Worm (Caenorhabditis elegans) whole organism, late embryonic: ENCODE data around the gene snt-7.

Source experiments
- C08G9.2 ChIP-seq: sonication (generic microtip); optimal IDR thresholded peaks from 2 replicates; lab custom pipeline; 2016; ENCODE audit warnings: mild to moderate bottlenecking, missing genetic modification characterization, moderate library complexity, missing compliant biosample characterization
- F13H6.1 ChIP-seq: sonication (generic microtip); optimal IDR thresholded peaks from 2 replicates; lab custom pipeline; 2016; ENCODE audit warnings: missing genetic modification characterization, missing compliant biosample characterization
- K02D7.2 ChIP-seq: sonication (generic microtip); optimal IDR thresholded peaks from 2 replicates; lab custom pipeline; 2017; ENCODE audit warnings: mild to moderate bottlenecking, missing genetic modification characterization, missing compliant biosample characterization
- ama-1 ChIP-seq: fragments of 150-350 bp; optimal IDR thresholded peaks from 2 replicates; lab custom pipeline; 2014
- ceh-14 ChIP-seq: sonication (generic microtip); optimal IDR thresholded peaks from 2 replicates; lab custom pipeline; 2016; ENCODE audit warnings: missing genotype, missing genetic modification characterization, missing compliant biosample characterization
- ceh-18 ChIP-seq: sonication (generic microtip); optimal IDR thresholded peaks from 2 replicates; lab custom pipeline; 2016; ENCODE audit warnings: missing genetic modification characterization, missing compliant biosample characterization
- ceh-31 ChIP-seq: sonication (generic microtip); optimal IDR thresholded peaks from 2 replicates; lab custom pipeline; 2016; ENCODE audit warnings: missing genetic modification characterization, missing compliant biosample characterization
- ceh-34 ChIP-seq: sonication (generic microtip); optimal IDR thresholded peaks from 2 replicates; lab custom pipeline; 2016; ENCODE audit warnings: mild to moderate bottlenecking, missing genetic modification characterization, missing compliant biosample characterization
- ceh-45 ChIP-seq: fragments of 200-800 bp; sonication (Bioruptor generic); IDR thresholded peaks from 2 replicates; pipeline ENCODE4 v1.3.6; 2022; ENCODE audit warnings: missing genetic modification reagents, missing genetic modification characterization, missing compliant biosample characterization
- ceh-48 ChIP-seq: sonication (generic microtip); optimal IDR thresholded peaks from 2 replicates; lab custom pipeline; 2016; ENCODE audit warnings: missing genetic modification characterization, inconsistent platforms, missing compliant biosample characterization
- ceh-6 ChIP-seq: fragments of 200-800 bp; sonication (Bioruptor generic); optimal IDR thresholded peaks from 2 replicates; lab custom pipeline; 2018; ENCODE audit warnings: mild to moderate bottlenecking, missing genetic modification characterization, missing compliant biosample characterization
- dmd-4 ChIP-seq: sonication (generic microtip); optimal IDR thresholded peaks from 2 replicates; lab custom pipeline; 2016; ENCODE audit warnings: borderline replicate concordance, missing genetic modification characterization, missing compliant biosample characterization
- elt-2 ChIP-seq: sonication (generic microtip); optimal IDR thresholded peaks from 2 replicates; lab custom pipeline; 2016; ENCODE audit warnings: missing genetic modification reagents, missing genetic modification characterization, missing compliant biosample characterization
- elt-4 ChIP-seq: sonication (generic microtip); optimal IDR thresholded peaks from 2 replicates; lab custom pipeline; 2016; ENCODE audit warnings: missing genetic modification characterization, missing compliant biosample characterization
- ets-4 ChIP-seq: sonication (generic microtip); optimal IDR thresholded peaks from 2 replicates; lab custom pipeline; 2016; ENCODE audit warnings: missing genetic modification characterization, missing compliant biosample characterization
- eyg-1 ChIP-seq: sonication (generic microtip); optimal IDR thresholded peaks from 2 replicates; lab custom pipeline; 2016; ENCODE audit warnings: missing genotype, missing genetic modification characterization, missing compliant biosample characterization
- fkh-10 ChIP-seq: fragments of 150-350 bp; optimal IDR thresholded peaks from 2 replicates; lab custom pipeline; 2014; ENCODE audit warnings: missing biosample characterization, missing genetic modification reagents, missing genetic modification characterization
- fkh-6 ChIP-seq: sonication (generic microtip); optimal IDR thresholded peaks from 2 replicates; lab custom pipeline; 2016; ENCODE audit warnings: missing genetic modification characterization, missing compliant biosample characterization
- gmeb-2 ChIP-seq: sonication (generic microtip); optimal IDR thresholded peaks from 2 replicates; lab custom pipeline; 2016; ENCODE audit warnings: missing genetic modification characterization, inconsistent platforms, missing compliant biosample characterization
- hlh-30 ChIP-seq: sonication (generic microtip); optimal IDR thresholded peaks from 2 replicates; lab custom pipeline; 2017; ENCODE audit warnings: antibody characterized with exemption, missing genetic modification characterization, missing compliant biosample characterization; ENCODE audit not compliant: insufficient read depth
- hlh-6 ChIP-seq: sonication (generic microtip); optimal IDR thresholded peaks from 2 replicates; lab custom pipeline; 2016; ENCODE audit warnings: missing genotype, missing genetic modification characterization, missing compliant biosample characterization
- hlh-8 ChIP-seq: sonication (generic microtip); optimal IDR thresholded peaks from 2 replicates; lab custom pipeline; 2016; ENCODE audit warnings: missing genotype, missing genetic modification characterization, missing compliant biosample characterization
- lim-6 ChIP-seq: sonication (generic microtip); optimal IDR thresholded peaks from 2 replicates; lab custom pipeline; 2016; ENCODE audit warnings: missing genetic modification characterization, missing compliant biosample characterization
- mec-3 ChIP-seq: sonication (generic microtip); optimal IDR thresholded peaks from 2 replicates; lab custom pipeline; 2016; ENCODE audit warnings: borderline replicate concordance, missing genetic modification characterization, missing compliant biosample characterization
- nfya-1 ChIP-seq: sonication (generic microtip); optimal IDR thresholded peaks from 2 replicates; lab custom pipeline; 2017; ENCODE audit warnings: missing genetic modification characterization, mild to moderate bottlenecking, missing compliant biosample characterization, antibody characterized with exemption, moderate library complexity
- nhr-11 ChIP-seq: fragments of 150-350 bp; optimal IDR thresholded peaks from 2 replicates; lab custom pipeline; 2014; ENCODE audit warnings: missing biosample characterization, missing genetic modification characterization
- pag-3 ChIP-seq: sonication (generic microtip); optimal IDR thresholded peaks from 2 replicates; lab custom pipeline; 2016; ENCODE audit warnings: missing compliant biosample characterization, missing genetic modification characterization, borderline replicate concordance
- pat-9 ChIP-seq: fragments of 200-800 bp; sonication (Bioruptor generic); optimal IDR thresholded peaks from 2 replicates; lab custom pipeline; 2018; ENCODE audit warnings: mild to moderate bottlenecking, missing genetic modification characterization, moderate library complexity, missing compliant biosample characterization
- pha-4 ChIP-seq: fragments of 150-350 bp; optimal IDR thresholded peaks from 2 replicates; lab custom pipeline; 2018; ENCODE audit warnings: missing biosample characterization, missing genetic modification reagents, missing genetic modification characterization
- rnt-1 ChIP-seq: sonication (generic microtip); optimal IDR thresholded peaks from 2 replicates; lab custom pipeline; 2016; ENCODE audit warnings: missing genetic modification characterization, missing compliant biosample characterization
- sdc-2 ChIP-seq: sonication (generic microtip); optimal IDR thresholded peaks from 2 replicates; lab custom pipeline; 2016; ENCODE audit warnings: missing genotype, missing genetic modification characterization, missing compliant biosample characterization
- sox-2 ChIP-seq: fragments of 200-800 bp; sonication (Bioruptor generic); IDR thresholded peaks from 2 replicates; pipeline ENCODE4 v1.3.6; 2022; ENCODE audit warnings: missing genetic modification reagents, missing genetic modification characterization, missing compliant biosample characterization
- unc-42 ChIP-seq: sonication (generic microtip); optimal IDR thresholded peaks from 2 replicates; lab custom pipeline; 2016; ENCODE audit warnings: missing genotype, missing genetic modification characterization, missing compliant biosample characterization
- unc-55 ChIP-seq: sonication (generic microtip); optimal IDR thresholded peaks from 2 replicates; lab custom pipeline; 2017; ENCODE audit warnings: missing biosample characterization, missing genetic modification reagents, missing genetic modification characterization
- unc-86 ChIP-seq: sonication (generic microtip); optimal IDR thresholded peaks from 2 replicates; lab custom pipeline; 2016; ENCODE audit warnings: missing genetic modification characterization, missing compliant biosample characterization

snt-7 gene

ce11 chrX:15236036-15236435 is 37.1 kb upstream of the snt-7 start:
- TF ChIP-seq ceh-14 (tag; lab: Kevin White, UChicago) (no peak), elt-2 (tag; lab: Kevin White, UChicago) (peak; percentile 16), nhr-11 (tag; lab: Kevin White, UChicago) (no peak), ceh-45 (GFP tag; lab: Robert Waterston, UW) (no peak), ceh-31 (tag; lab: Kevin White, UChicago) (no peak)
- TF ChIP-seq, all 69 proteins: peak for 1

- TF ChIP-seq unc-42 (tag; lab: Kevin White, UChicago) (peak; percentile 14), ceh-31 (tag; lab: Kevin White, UChicago) (no peak), ceh-34 (tag; lab: Kevin White, UChicago) (no peak)
- TF ChIP-seq, all 69 proteins: peak for 1
These were observed 34.7 kb upstream of the snt-7 start for ce11 chrX:15233684-15234083.

ce11 chrX:15231800-15232199 is 32.8 kb upstream of the snt-7 start:
- TF ChIP-seq elt-2 (tag; lab: Kevin White, UChicago) (no peak), ceh-18 (tag; lab: Kevin White, UChicago) (no peak), ceh-31 (tag; lab: Kevin White, UChicago) (no peak), gmeb-2 (tag; lab: Kevin White, UChicago) (no peak), unc-55 (GFP tag; lab: Kevin White, UChicago) (no peak), eyg-1 (no peak), pag-3 (no peak), C08G9.2 (tag; lab: Kevin White, UChicago) (no peak), sdc-2 (tag; lab: Kevin White, UChicago) (no peak), K02D7.2 (tag; lab: Kevin White, UChicago) (no peak), F13H6.1 (tag; lab: Kevin White, UChicago) (no peak), hlh-8 (tag; lab: Kevin White, UChicago) (no peak), sox-2 (no peak), nfya-1 (no peak)

ce11 chrX:15230394-15230968 is 31.5 kb upstream of the snt-7 start, which contains the start of gene H03A11.2:
Gene H03A11.2, minus strand, starts transcription at chrX:15230645.
- TF ChIP-seq pat-9 (no peak), elt-4 (tag; lab: Kevin White, UChicago) (no peak), pha-4 (no peak), nhr-11 (tag; lab: Kevin White, UChicago) (no peak), unc-55 (GFP tag; lab: Kevin White, UChicago) (no peak), hlh-6 (no peak), unc-86 (tag; lab: Kevin White, UChicago) (no peak), K02D7.2 (tag; lab: Kevin White, UChicago) (no peak), ceh-48 (tag; lab: Kevin White, UChicago) (no peak), ceh-14 (tag; lab: Kevin White, UChicago) (no peak), ama-1 (lab: Kevin White, UChicago) (no peak), mec-3 (tag; lab: Kevin White, UChicago) (no peak), ceh-6 (GFP tag; lab: Kevin White, UChicago) (no peak), gmeb-2 (tag; lab: Kevin White, UChicago) (no peak), fkh-10 (GFP tag; lab: Kevin White, UChicago) (no peak), ceh-45 (GFP tag; lab: Robert Waterston, UW) (no peak), fkh-6 (tag; lab: Kevin White, UChicago) (no peak), lim-6 (tag; lab: Kevin White, UChicago) (no peak), hlh-30 (tag; lab: Kevin White, UChicago) (no peak), ets-4 (tag; lab: Kevin White, UChicago) (no peak)

- TF ChIP-seq hlh-30 (tag; lab: Kevin White, UChicago) (no peak), ceh-6 (GFP tag; lab: Kevin White, UChicago) (no peak), sdc-2 (tag; lab: Kevin White, UChicago) (no peak), fkh-6 (tag; lab: Kevin White, UChicago) (no peak), rnt-1 (tag; lab: Kevin White, UChicago) (no peak), dmd-4 (tag; lab: Kevin White, UChicago) (no peak)
These were observed 30.2 kb upstream of the snt-7 start for ce11 chrX:15229174-15229573.
